Fruit fly (Drosophila melanogaster) whole organism, embryonic: ENCODE results near the gene Dis3l2.

ENCODE experiments used
- Abd-B ChIP-seq: fragments of 200-800 bp; sonication (Bioruptor generic); optimal IDR thresholded peaks from 2 replicates; lab custom pipeline; 2018; ENCODE audit warnings: missing biosample characterization, mild to moderate bottlenecking, missing genetic modification characterization, moderate library complexity
- Antp ChIP-seq: fragments of 200-800 bp; sonication (Bioruptor generic); optimal IDR thresholded peaks from 3 replicates; lab custom pipeline; 2016; ENCODE audit warnings: missing biosample characterization, missing genetic modification characterization
- B-H1 ChIP-seq: fragments of 200-800 bp; sonication (Bioruptor generic); IDR thresholded peaks from 3 replicates; pipeline ENCODE4 v1.3.6; 2022; ENCODE audit warnings: missing biosample characterization, missing genetic modification characterization
- CG10147 ChIP-seq: fragments of 200-800 bp; sonication (Bioruptor generic); optimal IDR thresholded peaks from 2 replicates; lab custom pipeline; 2019; ENCODE audit warnings: missing biosample characterization, mild to moderate bottlenecking, missing genetic modification characterization, moderate library complexity
- CG11695 ChIP-seq: fragments of 200-800 bp; sonication (Bioruptor generic); IDR thresholded peaks from 3 replicates; pipeline ENCODE4 v1.3.6; 2022; ENCODE audit warnings: missing biosample characterization, missing genetic modification characterization
- CG12659 ChIP-seq: fragments of 200-800 bp; sonication (Bioruptor generic); optimal IDR thresholded peaks from 3 replicates; lab custom pipeline; 2017; ENCODE audit warnings: mild to moderate bottlenecking, missing biosample characterization, missing genetic modification reagents, missing genetic modification characterization
- CG14014 ChIP-seq: fragments of 200-800 bp; sonication (Bioruptor generic); IDR thresholded peaks from 2 replicates; pipeline ENCODE4 v1.3.6; 2022; ENCODE audit warnings: missing biosample characterization, missing genetic modification characterization
- CG17829 ChIP-seq: fragments of 200-800 bp; optimal IDR thresholded peaks from 2 replicates; lab custom pipeline; 2019; ENCODE audit warnings: missing biosample characterization, mild to moderate bottlenecking, missing genetic modification characterization, moderate library complexity
- CG18262 ChIP-seq: fragments of 200-800 bp; optimal IDR thresholded peaks from 3 replicates; lab custom pipeline; 2019; ENCODE audit warnings: missing biosample characterization, mild to moderate bottlenecking, missing genetic modification characterization, moderate library complexity
- CG30020 ChIP-seq: fragments of 200-800 bp; optimal IDR thresholded peaks from 2 replicates; lab custom pipeline; 2019; ENCODE audit warnings: missing biosample characterization, mild to moderate bottlenecking, missing genetic modification characterization, moderate library complexity
- CG4424 ChIP-seq: fragments of 200-800 bp; sonication (Bioruptor generic); optimal IDR thresholded peaks from 3 replicates; lab custom pipeline; 2016; ENCODE audit warnings: missing biosample characterization, missing genetic modification characterization
- CG5245 ChIP-seq: fragments of 200-800 bp; sonication (Bioruptor generic); optimal IDR thresholded peaks from 3 replicates; lab custom pipeline; 2016; ENCODE audit warnings: missing biosample characterization, missing genetic modification characterization
- CG5953 ChIP-seq: fragments of 200-800 bp; sonication (Bioruptor generic); IDR thresholded peaks from 2 replicates; pipeline ENCODE4 v1.3.6; 2022; ENCODE audit warnings: missing biosample characterization, missing genetic modification characterization
- CG8281 ChIP-seq: fragments of 200-800 bp; sonication (Bioruptor generic); optimal IDR thresholded peaks from 2 replicates; lab custom pipeline; 2018; ENCODE audit warnings: missing biosample characterization, mild to moderate bottlenecking, missing genetic modification characterization, moderate library complexity
- CG8765 ChIP-seq: fragments of 200-800 bp; sonication (Bioruptor generic); IDR thresholded peaks from 2 replicates; pipeline ENCODE4 v1.3.6; 2022; ENCODE audit warnings: missing biosample characterization, missing genetic modification characterization
- CG8944 ChIP-seq: fragments of 200-800 bp; sonication (Bioruptor generic); optimal IDR thresholded peaks from 3 replicates; lab custom pipeline; 2016; ENCODE audit warnings: missing biosample characterization, missing genetic modification characterization
- CG9215 ChIP-seq: fragments of 200-800 bp; sonication (Bioruptor generic); IDR thresholded peaks from 2 replicates; pipeline ENCODE4 v1.3.6; 2022; ENCODE audit warnings: missing biosample characterization, missing genetic modification characterization
- CG9817 ChIP-seq: fragments of 200-800 bp; sonication (Bioruptor generic); optimal IDR thresholded peaks from 2 replicates; lab custom pipeline; 2018; ENCODE audit warnings: missing biosample characterization, mild to moderate bottlenecking, missing genetic modification characterization, moderate library complexity
- CHES-1-like ChIP-seq: fragments of 200-800 bp; sonication (Bioruptor generic); optimal IDR thresholded peaks from 2 replicates; lab custom pipeline; 2016; ENCODE audit warnings: missing biosample characterization, missing genetic modification characterization
- CoRest ChIP-seq: fragments of 200-800 bp; sonication (Bioruptor generic); optimal IDR thresholded peaks from 3 replicates; lab custom pipeline; 2018; ENCODE audit warnings: missing biosample characterization, mild to moderate bottlenecking, missing genetic modification characterization, moderate library complexity
- Dll ChIP-seq: fragments of 200-800 bp; sonication (Bioruptor generic); IDR thresholded peaks from 4 replicates; pipeline ENCODE4 v1.3.6; 2022; ENCODE audit warnings: missing biosample characterization, missing genetic modification characterization; ENCODE audit not compliant: partially characterized antibody
- E2f2 ChIP-seq: fragments of 200-800 bp; sonication (Bioruptor generic); IDR thresholded peaks from 2 replicates; pipeline ENCODE4 v1.3.6; 2022; ENCODE audit warnings: missing biosample characterization, missing genetic modification characterization
- ERR ChIP-seq: fragments of 200-800 bp; sonication (Bioruptor generic); optimal IDR thresholded peaks from 2 replicates; lab custom pipeline; 2016; ENCODE audit warnings: missing biosample characterization, missing genetic modification characterization
- Hand ChIP-seq: fragments of 200-800 bp; sonication (Bioruptor generic); optimal IDR thresholded peaks from 2 replicates; lab custom pipeline; 2017; ENCODE audit warnings: mild to moderate bottlenecking, missing biosample characterization, missing genetic modification reagents, missing genetic modification characterization
- Hmx ChIP-seq: fragments of 200-800 bp; sonication (Bioruptor generic); optimal IDR thresholded peaks from 2 replicates; lab custom pipeline; 2016; ENCODE audit warnings: missing biosample characterization, missing genetic modification characterization
- Hr51 ChIP-seq, 2 experiments: fragments of 200-800 bp; sonication (Bioruptor generic); optimal IDR thresholded peaks; 2 replicates in 1 of 2; 3 replicates in 1 of 2; lab custom pipeline; 2016 to 2018; ENCODE audit warnings: missing biosample characterization in 2 of 2, missing genetic modification characterization in 2 of 2, mild to moderate bottlenecking in 1 of 2, moderate library complexity in 1 of 2
- Kr ChIP-seq: fragments of 200-800 bp; sonication (Bioruptor generic); optimal IDR thresholded peaks from 2 replicates; lab custom pipeline; 2017; ENCODE audit warnings: missing biosample characterization, mild to moderate bottlenecking, missing genetic modification characterization
- Optix ChIP-seq: fragments of 200-800 bp; sonication (Bioruptor generic); IDR thresholded peaks from 3 replicates; pipeline ENCODE4 v1.3.6; 2022; ENCODE audit warnings: missing biosample characterization, missing genetic modification characterization
- YL-1 ChIP-seq: fragments of 200-800 bp; sonication (Bioruptor generic); optimal IDR thresholded peaks from 3 replicates; lab custom pipeline; 2017; ENCODE audit warnings: missing biosample characterization, mild to moderate bottlenecking, missing genetic modification characterization
- aop ChIP-seq: fragments of 200-800 bp; sonication (Bioruptor generic); IDR thresholded peaks from 2 replicates; pipeline ENCODE4 v1.3.6; 2022; ENCODE audit warnings: missing biosample characterization, missing genetic modification characterization
- ato ChIP-seq: fragments of 200-800 bp; sonication (Bioruptor generic); IDR thresholded peaks from 2 replicates; pipeline ENCODE4 v1.3.6; 2022; ENCODE audit warnings: missing biosample characterization, missing genetic modification characterization; ENCODE audit not compliant: partially characterized antibody
- bab2 ChIP-seq: fragments of 200-800 bp; sonication (Bioruptor generic); optimal IDR thresholded peaks from 2 replicates; lab custom pipeline; 2016; ENCODE audit warnings: missing biosample characterization, missing genetic modification characterization
- cato ChIP-seq: fragments of 200-800 bp; sonication (Bioruptor generic); optimal IDR thresholded peaks from 2 replicates; lab custom pipeline; 2016; ENCODE audit warnings: missing biosample characterization, missing genetic modification characterization, borderline replicate concordance
- chm ChIP-seq: fragments of 200-800 bp; sonication (Bioruptor generic); IDR thresholded peaks from 2 replicates; pipeline ENCODE4 v1.3.6; 2022; ENCODE audit warnings: missing biosample characterization, missing genetic modification characterization
- dan ChIP-seq: fragments of 200-800 bp; sonication (Bioruptor generic); IDR thresholded peaks from 2 replicates; pipeline ENCODE4 v1.3.6; 2022; ENCODE audit warnings: missing biosample characterization, missing genetic modification characterization
- dmrt11E ChIP-seq: fragments of 200-800 bp; sonication (Bioruptor generic); optimal IDR thresholded peaks from 3 replicates; lab custom pipeline; 2018; ENCODE audit warnings: missing biosample characterization, mild to moderate bottlenecking, missing genetic modification characterization, moderate library complexity
- dpn ChIP-seq, 2 experiments: fragments of 200-800 bp; sonication (Bioruptor generic); optimal IDR thresholded peaks; 3 replicates each; lab custom pipeline; 2016; ENCODE audit warnings: missing biosample characterization in 2 of 2, missing genetic modification characterization in 2 of 2
- dysf ChIP-seq: fragments of 200-800 bp; sonication (Bioruptor generic); IDR thresholded peaks from 3 replicates; pipeline ENCODE4 v1.3.6; 2022; ENCODE audit warnings: missing biosample characterization, missing genetic modification characterization
- gro ChIP-seq: fragments of 200-800 bp; sonication (Bioruptor generic); optimal IDR thresholded peaks from 2 replicates; lab custom pipeline; 2016; ENCODE audit warnings: missing biosample characterization, missing genetic modification characterization
- hbn ChIP-seq: fragments of 200-800 bp; sonication (Bioruptor generic); IDR thresholded peaks from 2 replicates; pipeline ENCODE4 v1.3.6; 2022; ENCODE audit warnings: missing biosample characterization, missing genetic modification characterization; ENCODE audit not compliant: partially characterized antibody
- jigr1 ChIP-seq: fragments of 200-800 bp; sonication (Bioruptor generic); IDR thresholded peaks from 3 replicates; pipeline ENCODE4 v1.3.6; 2022; ENCODE audit warnings: missing biosample characterization, missing genetic modification characterization
- jing ChIP-seq: fragments of 200-800 bp; sonication (Bioruptor generic); optimal IDR thresholded peaks from 2 replicates; lab custom pipeline; 2018; ENCODE audit warnings: missing biosample characterization, mild to moderate bottlenecking, missing genetic modification characterization
- prd ChIP-seq, 3 experiments: fragments of >200 bp in 2 of 3; fragments of 200-800 bp in 1 of 3; sonication (Bioruptor generic) in 1 of 3; optimal IDR thresholded peaks in 2 of 3; IDR thresholded peaks in 1 of 3; 2 replicates in 2 of 3; 3 replicates in 1 of 3; pipeline versions ENCODE4 v1.3.6 to Lab custom; 2017 to 2022; ENCODE audit warnings: missing biosample characterization in 1 of 3, missing genetic modification characterization in 1 of 3
- ro ChIP-seq: fragments of 200-800 bp; sonication (Bioruptor generic); IDR thresholded peaks from 2 replicates; pipeline ENCODE4 v1.3.6; 2022; ENCODE audit warnings: missing biosample characterization, missing genetic modification characterization
- run ChIP-seq: fragments of 200-800 bp; sonication (Bioruptor generic); optimal IDR thresholded peaks from 3 replicates; lab custom pipeline; 2018; ENCODE audit warnings: missing biosample characterization, mild to moderate bottlenecking, missing genetic modification characterization
- tna ChIP-seq: fragments of 200-800 bp; sonication (Bioruptor generic); IDR thresholded peaks from 2 replicates; pipeline ENCODE4 v1.3.6; 2022; ENCODE audit warnings: missing biosample characterization, missing genetic modification characterization; ENCODE audit not compliant: partially characterized antibody
- ttk ChIP-seq: fragments of 200-800 bp; sonication (Bioruptor generic); IDR thresholded peaks from 2 replicates; pipeline ENCODE4 v2.1.2; 2022; ENCODE audit warnings: missing biosample characterization, missing genetic modification characterization
- tx ChIP-seq: fragments of 200-800 bp; sonication (Bioruptor generic); optimal IDR thresholded peaks from 2 replicates; lab custom pipeline; 2016; ENCODE audit warnings: missing biosample characterization, missing genetic modification characterization

Gene Dis3l2

DNA sequence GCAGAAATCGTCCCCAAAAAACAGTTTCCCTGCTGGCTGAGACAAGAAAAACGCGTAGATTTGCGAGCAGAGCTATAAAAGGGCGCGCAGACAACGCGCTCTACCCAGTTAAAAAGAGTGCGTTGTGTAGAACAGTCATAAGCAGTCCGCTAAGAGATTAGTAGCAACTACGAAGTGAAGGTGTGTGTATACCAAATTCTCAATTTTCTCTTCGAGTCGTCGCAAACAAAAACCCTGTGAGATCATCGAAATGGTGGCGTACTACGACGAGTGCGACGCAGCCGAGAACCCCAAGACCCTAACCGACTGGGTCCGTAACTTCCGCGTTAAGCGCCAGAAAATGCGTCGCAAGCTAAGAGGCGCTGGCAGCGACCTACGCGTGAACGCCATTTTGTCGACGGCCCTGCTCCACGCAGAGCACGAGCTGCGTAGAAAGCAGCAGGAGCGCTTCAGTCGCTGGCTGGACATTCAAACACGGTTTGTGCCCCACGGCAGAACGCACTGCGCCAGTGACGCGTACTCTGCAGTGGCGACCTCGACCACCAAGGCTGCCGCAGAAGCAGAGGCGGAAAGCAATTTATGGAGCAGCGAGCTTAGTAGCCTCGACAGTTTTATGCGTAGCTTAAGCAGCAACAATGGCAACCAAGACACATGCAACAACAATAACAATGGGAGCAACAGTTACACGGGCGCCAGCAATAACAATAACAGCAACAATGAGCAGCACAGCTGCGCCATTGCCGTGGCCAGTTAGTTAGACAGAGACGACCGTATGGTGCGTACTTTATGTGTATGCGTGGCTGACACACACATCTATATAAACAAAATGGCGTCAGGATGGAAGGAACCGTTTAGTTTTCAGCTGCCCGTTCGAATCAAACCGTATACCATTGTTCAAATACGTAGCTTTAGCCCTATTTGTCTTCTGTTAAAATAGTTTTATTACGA, 11.8 kb downstream of the Dis3l2 start (continued):
- TF ChIP-seq jing (GFP tag; lab: Kevin White, UChicago): no peak
- no peak; the same call in 1 of the 2 replicates for TF ChIP-seq E2f2 (GFP tag; lab: Robert Waterston, UW)
- no peak for TF ChIP-seq hbn (GFP tag; lab: Robert Waterston, UW)
- TF ChIP-seq Kr (GFP tag; lab: Kevin White, UChicago): no peak
- peak; percentile 82 for TF ChIP-seq chm (GFP tag; lab: Robert Waterston, UW)
- TF ChIP-seq CHES-1-like (GFP tag; lab: Kevin White, UChicago): no peak
- TF ChIP-seq CG9817: no peak
- peak; percentile 1 for TF ChIP-seq Hand (GFP tag; lab: Kevin White, UChicago)
- no peak for TF ChIP-seq prd (optimal IDR thresholded peaks at IDR 0.05; lab: Kevin White, UChicago)
- no peak for TF ChIP-seq prd (GFP tag; IDR thresholded peaks at IDR 0.05; lab: Robert Waterston, UW)
- no peak for TF ChIP-seq Hmx (GFP tag; lab: Kevin White, UChicago)
- TF ChIP-seq ato: peak; percentile 48
- peak; percentile 6; the same call in 1 of the 3 replicates for TF ChIP-seq CG11695 (GFP tag; lab: Robert Waterston, UW)
- no peak for TF ChIP-seq CG30020 (tag; lab: Kevin White, UChicago)
- TF ChIP-seq Antp (GFP tag; lab: Kevin White, UChicago): peak; percentile 38
- peak; percentile 20 for TF ChIP-seq CG12659
- TF ChIP-seq dan: no peak
- TF ChIP-seq run (tag; lab: Kevin White, UChicago): no peak
- peak; percentile 91 for TF ChIP-seq YL-1
- TF ChIP-seq CG10147 (GFP tag; lab: Kevin White, UChicago): no peak
- TF ChIP-seq B-H1 (GFP tag; lab: Robert Waterston, UW): peak; percentile 46; the same call in 1 of the 3 replicates
- TF ChIP-seq CG9215 (GFP tag; lab: Robert Waterston, UW): no peak
- TF ChIP-seq CG18262 (tag; lab: Kevin White, UChicago): no peak
- TF ChIP-seq Hr51 (GFP tag; optimal IDR thresholded peaks at IDR 0.05; lab: Kevin White, UChicago): no peak
- TF ChIP-seq jigr1 (GFP tag; lab: Robert Waterston, UW): no peak
- TF ChIP-seq CG4424 (GFP tag; lab: Kevin White, UChicago): no peak
- no peak for TF ChIP-seq CG8944 (GFP tag; lab: Kevin White, UChicago)
- TF ChIP-seq Dll (GFP tag; lab: Robert Waterston, UW): peak; percentile 32; the same call in 1 of the 4 replicates
- TF ChIP-seq Optix (GFP tag; lab: Robert Waterston, UW): peak; percentile 48; the same call in 1 of the 3 replicates
- TF ChIP-seq Abd-B: no peak
- no peak for TF ChIP-seq CG17829
- no peak for TF ChIP-seq CoRest (tag; lab: Kevin White, UChicago)
- TF ChIP-seq cato (GFP tag; lab: Kevin White, UChicago): no peak
- TF ChIP-seq ttk (GFP tag; lab: Robert Waterston, UW): no peak
- peak; percentile 47 for TF ChIP-seq gro
- TF ChIP-seq CG8281 (tag; lab: Kevin White, UChicago): no peak
- TF ChIP-seq tna (GFP tag; lab: Robert Waterston, UW): 0 out of 2 replicates have a peak, but pooled peaks have one; percentile 11
- TF ChIP-seq dmrt11E (tag; lab: Kevin White, UChicago): no peak
- TF ChIP-seq aop (GFP tag; lab: Robert Waterston, UW): no peak
- TF ChIP-seq bab2 (GFP tag; lab: Kevin White, UChicago): no peak
- TF ChIP-seq ERR (GFP tag; lab: Kevin White, UChicago): peak; percentile 40
- no peak for TF ChIP-seq dysf
- no peak for TF ChIP-seq CG5245 (GFP tag; lab: Kevin White, UChicago)
- no peak for TF ChIP-seq dpn (GFP tag; optimal IDR thresholded peaks at IDR 0.05; lab: Kevin White, UChicago)
- TF ChIP-seq ro (GFP tag; lab: Robert Waterston, UW): no peak
- TF ChIP-seq tx (GFP tag; lab: Kevin White, UChicago): no peak
- TF ChIP-seq CG8765: no peak
- peak; percentile 32; the same call in 1 of the 2 replicates for TF ChIP-seq CG14014
- peak; percentile 55; the same call in 1 of the 2 replicates for TF ChIP-seq CG5953
